Worm (Caenorhabditis elegans) whole organism, L4/young adult: ENCODE results near the gene mlc-3.

Experiments used
- W03F9.2 ChIP-seq: fragments of 150-350 bp; optimal IDR thresholded peaks from 2 replicates; lab custom pipeline; 2014; ENCODE audit warnings: missing biosample characterization, missing genetic modification characterization
- dao-5 ChIP-seq: sonication (generic microtip); optimal IDR thresholded peaks from 2 replicates; lab custom pipeline; 2016; ENCODE audit warnings: missing genotype, missing genetic modification characterization, moderate library complexity, missing compliant biosample characterization
- him-1 ChIP-seq: sonication (generic microtip); optimal IDR thresholded peaks from 2 replicates; lab custom pipeline; 2016; ENCODE audit warnings: missing genotype, missing genetic modification reagents, missing genetic modification characterization, missing compliant biosample characterization

- TF ChIP-seq dao-5 (tag; lab: Kevin White, UChicago): no peak
- no peak for TF ChIP-seq him-1 (tag; lab: Kevin White, UChicago)
- no peak for TF ChIP-seq W03F9.2 (tag; lab: Kevin White, UChicago)
These were observed 16.2 kb downstream of the mlc-3 start, which contains the start of gene F56D2.5 for ce11 chrIII:5581049-5581448.
